Fruit fly (Drosophila melanogaster): ENCODE measurements around the gene Tep4.

Gene Tep4

DNA sequence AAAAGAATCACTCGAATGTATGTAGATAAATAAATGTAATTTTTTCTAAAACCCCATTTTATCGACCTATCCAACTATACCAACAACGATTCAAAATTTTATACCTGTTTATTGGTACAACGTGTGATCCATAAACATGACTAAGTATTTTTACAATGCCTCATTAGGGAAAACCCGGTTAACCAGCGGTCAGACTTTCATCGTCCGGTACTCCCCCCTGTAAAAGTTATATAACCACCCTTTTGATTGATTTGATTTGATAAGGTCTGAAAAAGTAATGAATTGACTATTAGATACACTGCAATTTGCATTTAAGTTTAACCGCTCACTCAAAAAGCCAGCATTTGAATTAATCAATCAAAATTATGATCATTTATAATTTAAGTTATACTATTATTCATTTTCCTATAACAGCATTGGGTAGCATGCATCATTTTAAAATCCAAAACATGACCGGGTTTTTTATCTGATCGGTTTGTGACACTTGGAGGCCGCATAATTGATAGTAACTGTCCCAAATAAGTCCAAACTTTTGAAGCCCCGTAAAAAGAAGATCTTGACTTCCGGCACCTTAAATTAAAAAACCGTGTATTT is 19.1 kb downstream of the Tep4 start:
- no peak for TF ChIP-seq pan (optimal IDR thresholded peaks at IDR 0.05)
- no peak for TF ChIP-seq EcR (GFP tag; optimal IDR thresholded peaks at IDR 0.05)
- TF ChIP-seq psq (optimal IDR thresholded peaks at IDR 0.05) = no peak
- no peak for TF ChIP-seq usp (GFP tag; optimal IDR thresholded peaks at IDR 0.05)
- no peak for TF ChIP-seq CG8478 (optimal IDR thresholded peaks at IDR 0.05)
- no peak for TF ChIP-seq Dll (optimal IDR thresholded peaks at IDR 0.05)

DNA sequence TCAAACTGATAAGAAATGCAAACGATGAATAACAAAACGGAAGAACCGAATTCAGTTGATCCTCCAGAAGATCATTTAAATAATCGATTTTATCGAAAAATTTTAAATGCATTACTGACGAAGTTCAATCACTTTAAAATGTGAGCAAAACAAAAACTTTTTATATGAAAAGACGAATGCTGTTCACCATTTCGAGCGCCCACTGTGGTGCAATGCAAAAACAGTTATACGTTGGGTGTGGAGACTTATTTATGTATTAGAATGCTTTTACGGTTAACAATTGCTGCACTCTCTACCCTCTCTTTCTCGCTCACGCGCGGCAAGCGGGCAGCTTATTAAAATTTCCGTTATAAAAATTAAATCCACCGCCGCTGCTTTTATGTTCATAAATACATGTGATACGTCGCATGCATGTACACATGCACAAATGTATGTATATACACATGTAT is 22.5 kb downstream of the Tep4 start:
- no peak for TF ChIP-seq psq (optimal IDR thresholded peaks at IDR 0.05)
- no peak for TF ChIP-seq CG8478 (optimal IDR thresholded peaks at IDR 0.05)
- no peak for TF ChIP-seq usp (GFP tag; optimal IDR thresholded peaks at IDR 0.05)
- no peak for TF ChIP-seq EcR (GFP tag; optimal IDR thresholded peaks at IDR 0.05)
- no peak for TF ChIP-seq pan (optimal IDR thresholded peaks at IDR 0.05)
- no peak for TF ChIP-seq Dll (optimal IDR thresholded peaks at IDR 0.05)

DNA sequence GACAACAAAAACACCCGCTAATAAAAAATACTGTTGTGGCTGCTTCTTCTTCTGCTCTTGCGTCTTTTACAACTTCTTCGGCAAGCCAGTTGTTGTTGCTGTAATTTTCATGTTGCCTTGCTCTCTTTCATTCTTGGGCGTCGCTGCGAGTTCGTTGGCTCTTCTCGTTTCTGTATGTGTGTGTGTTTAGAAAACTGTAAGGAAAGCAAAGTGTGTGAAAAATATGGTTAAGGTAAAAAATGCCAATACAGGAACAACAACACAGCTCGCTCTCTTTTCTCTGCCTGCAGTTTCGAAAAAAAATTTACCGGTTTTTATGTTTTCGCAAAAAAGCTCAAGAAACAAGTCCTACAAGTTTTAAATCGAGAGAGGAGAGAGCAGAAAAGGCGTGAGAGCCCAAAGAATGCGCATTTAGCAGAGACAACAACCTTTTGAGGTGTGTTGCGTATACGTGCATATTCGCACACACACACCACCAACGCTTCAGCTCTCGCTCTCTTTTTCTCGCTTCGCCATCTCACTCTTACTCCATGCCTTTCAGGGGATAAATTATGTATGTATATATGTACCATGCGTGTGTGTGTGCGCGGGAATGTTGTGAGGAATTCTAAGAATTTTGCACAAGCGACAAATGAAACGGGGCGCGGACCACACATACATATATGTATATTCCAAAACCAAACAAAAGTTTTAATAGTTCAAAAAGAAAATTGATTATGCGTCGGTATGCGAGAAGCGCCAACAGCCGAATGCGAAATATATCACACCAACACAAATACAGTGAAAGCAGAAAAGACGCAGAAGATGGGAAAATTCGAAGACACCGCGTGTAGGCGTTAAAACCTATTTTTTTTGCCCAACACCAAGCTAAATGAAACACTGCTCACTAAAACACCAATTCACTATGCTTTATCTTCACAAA is 23.5 kb downstream of the Tep4 start:
- TF ChIP-seq psq (optimal IDR thresholded peaks at IDR 0.05) = no peak
- peak; percentile 64 for TF ChIP-seq CG8478 (optimal IDR thresholded peaks at IDR 0.05)
- TF ChIP-seq usp (GFP tag; optimal IDR thresholded peaks at IDR 0.05) = no peak
- TF ChIP-seq Dll (optimal IDR thresholded peaks at IDR 0.05) = no peak
- no peak for TF ChIP-seq pan (optimal IDR thresholded peaks at IDR 0.05)
- peak; percentile 39 to 84 for TF ChIP-seq EcR (GFP tag; optimal IDR thresholded peaks at IDR 0.05)

DNA sequence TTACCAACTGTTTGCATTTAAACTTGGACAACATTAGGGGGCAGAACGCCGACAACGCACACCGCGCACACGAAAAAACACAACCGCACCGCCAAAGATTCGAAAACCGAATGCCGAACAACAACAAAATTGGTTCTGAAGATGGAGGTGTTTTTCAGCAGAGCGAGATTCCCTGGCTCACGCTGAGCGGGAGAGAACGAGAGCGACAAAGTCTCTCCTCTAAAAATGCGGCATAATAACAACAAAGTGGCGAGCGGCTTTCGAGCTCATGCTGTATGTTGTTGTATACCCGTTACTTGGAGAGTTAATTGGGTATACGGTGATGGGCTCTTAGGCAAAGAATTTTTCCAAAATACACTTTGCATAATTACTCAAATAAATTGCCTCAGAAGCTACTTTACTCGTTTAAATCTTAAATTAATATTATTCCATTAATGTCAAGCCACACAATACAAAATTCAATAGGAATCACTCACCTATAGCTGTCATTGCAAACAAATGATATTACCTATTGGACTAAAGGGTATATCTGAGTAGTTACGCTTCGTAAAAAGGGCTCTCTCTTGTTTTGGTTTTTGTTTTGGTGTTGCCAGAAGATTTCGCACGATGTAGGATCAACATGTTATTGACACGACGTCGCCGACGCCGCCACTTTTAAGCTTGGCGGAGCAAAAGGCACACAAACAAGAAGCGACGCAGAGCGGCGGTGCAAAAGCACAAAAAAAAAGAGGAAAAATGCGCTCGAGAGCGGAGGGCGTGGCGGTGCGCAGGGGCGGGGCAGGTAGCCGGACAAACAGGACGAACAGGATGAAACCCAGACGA is 24.4 kb downstream of the Tep4 start:
- no peak for TF ChIP-seq psq (optimal IDR thresholded peaks at IDR 0.05)
- peak; percentile 94 for TF ChIP-seq pan (optimal IDR thresholded peaks at IDR 0.05)
- TF ChIP-seq Dll (optimal IDR thresholded peaks at IDR 0.05) = peak; percentile 60
- no peak for TF ChIP-seq CG8478 (optimal IDR thresholded peaks at IDR 0.05)
- peak in 1 of 2 experiments; percentile 67 for TF ChIP-seq EcR (GFP tag; optimal IDR thresholded peaks at IDR 0.05)
- TF ChIP-seq usp (GFP tag; optimal IDR thresholded peaks at IDR 0.05) = no peak

DNA sequence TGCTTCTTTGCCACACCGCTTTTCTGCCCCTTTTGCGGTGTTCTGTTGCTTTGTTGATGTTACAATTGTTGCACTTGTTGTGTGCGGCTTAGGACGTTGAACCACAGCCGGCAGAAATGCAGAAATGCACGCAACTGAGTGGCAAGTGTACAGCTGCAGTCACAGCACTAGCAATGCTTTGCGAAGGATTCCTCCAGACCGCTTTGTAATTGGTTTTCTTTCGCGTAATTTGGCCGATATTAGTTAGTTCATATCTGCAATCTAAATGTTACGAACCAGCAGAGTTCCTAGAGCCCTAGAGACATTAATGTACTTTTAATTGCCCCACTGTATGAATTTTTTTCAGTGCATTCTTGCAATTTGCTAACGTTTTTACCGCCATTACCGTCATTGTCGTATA is 26.1 kb downstream of the Tep4 start:
- peak in 1 of 2 experiments; percentile 83 for TF ChIP-seq EcR (GFP tag; optimal IDR thresholded peaks at IDR 0.05)
- TF ChIP-seq psq (optimal IDR thresholded peaks at IDR 0.05) = no peak

DNA sequence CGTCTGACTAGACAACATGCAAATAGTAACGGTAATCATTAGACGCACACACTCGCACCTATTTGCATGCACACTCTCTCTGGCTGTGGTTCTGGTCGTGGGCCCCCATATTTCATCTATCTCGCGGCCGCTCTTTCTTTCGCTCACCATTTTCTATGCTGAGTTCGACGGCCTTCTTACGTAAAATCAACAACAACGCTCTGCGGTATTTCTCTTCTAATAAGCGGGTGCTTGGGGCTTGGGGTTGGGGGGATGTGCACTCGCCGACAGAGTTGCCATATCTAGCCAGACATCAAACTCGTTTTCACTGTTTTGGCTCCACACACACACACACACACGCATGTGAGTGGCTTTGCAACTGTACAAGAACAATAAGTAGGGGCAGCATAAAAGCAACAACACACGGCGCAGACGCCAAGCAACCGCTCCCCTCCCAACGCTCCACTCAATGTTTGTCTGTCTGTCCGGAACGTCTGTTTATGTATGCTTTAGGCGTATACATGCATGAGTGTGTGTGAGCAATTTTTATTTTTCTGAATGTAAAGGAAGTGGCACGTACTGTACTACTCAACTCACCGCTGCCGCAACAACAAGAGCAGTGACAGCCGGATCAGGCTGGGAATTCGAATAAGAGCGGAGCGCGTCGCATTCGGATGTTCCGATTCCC is 26.8 kb downstream of the Tep4 start:
- TF ChIP-seq psq (optimal IDR thresholded peaks at IDR 0.05) = no peak
- TF ChIP-seq EcR (GFP tag; optimal IDR thresholded peaks at IDR 0.05) = peak in 1 of 2 experiments; percentile 92

DNA sequence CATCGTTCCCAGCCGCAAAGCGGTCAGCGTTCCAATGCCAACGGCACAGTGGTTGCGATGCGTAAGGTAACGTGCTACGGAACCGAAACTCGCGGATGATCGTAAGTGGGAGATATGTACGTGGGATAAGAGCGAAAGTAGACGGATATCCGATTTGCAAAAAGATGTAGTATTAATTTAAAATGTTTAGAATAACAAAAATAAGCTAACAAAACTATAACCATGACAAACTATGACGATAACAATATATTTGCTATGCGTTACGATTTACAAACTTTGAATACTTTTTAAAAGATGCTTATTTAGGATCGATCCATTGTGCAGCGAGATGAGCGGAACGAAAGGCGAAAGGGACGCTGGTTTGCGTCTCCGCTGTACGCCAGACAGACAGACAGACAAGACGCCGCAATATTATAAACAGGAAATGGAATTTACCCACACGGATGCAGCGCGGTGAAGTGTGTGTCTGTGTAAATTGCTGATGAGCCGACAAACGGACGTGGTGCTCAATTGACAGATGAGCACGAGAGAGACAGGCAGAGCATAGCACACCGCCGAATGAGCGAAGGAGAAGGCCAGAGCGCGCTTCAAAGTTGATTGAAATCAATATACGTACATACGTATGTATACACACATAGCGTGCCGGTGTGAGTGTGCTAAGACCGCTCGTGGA is 27.5 kb downstream of the Tep4 start:
- TF ChIP-seq usp (GFP tag; optimal IDR thresholded peaks at IDR 0.05) (no peak), Dll (optimal IDR thresholded peaks at IDR 0.05) (peak; percentile 72)

DNA sequence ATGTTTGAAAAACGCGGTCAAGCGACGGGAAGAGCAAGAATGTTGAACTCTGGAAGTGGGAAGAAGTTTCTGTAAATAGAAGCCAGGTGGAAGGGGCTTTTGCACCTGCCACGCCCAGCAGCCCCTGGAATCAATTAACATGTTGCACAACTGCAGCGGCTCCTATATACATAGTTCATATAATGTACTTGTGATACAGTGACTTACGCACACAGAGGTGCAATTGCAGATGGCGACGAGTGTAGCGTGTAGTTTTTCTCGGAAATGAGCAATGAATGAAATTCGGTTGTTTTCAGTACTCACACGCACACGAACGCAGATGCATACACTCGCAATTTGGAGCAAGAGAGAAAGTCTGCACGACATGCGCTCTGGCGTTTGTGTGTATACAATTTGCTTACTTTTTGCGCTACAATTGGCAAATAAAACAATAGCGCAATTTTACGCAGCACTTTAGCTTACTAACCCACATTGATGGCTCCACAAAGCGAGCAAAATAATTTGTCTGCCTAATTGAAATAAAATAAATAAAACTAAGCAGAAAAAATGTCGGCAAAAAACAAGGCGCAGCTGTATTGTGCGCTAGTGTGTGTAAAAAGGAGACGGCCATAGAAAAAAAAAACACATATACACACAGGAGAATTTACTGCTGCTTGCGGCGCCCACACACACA is 28.1 kb downstream of the Tep4 start:
- TF ChIP-seq usp (GFP tag; optimal IDR thresholded peaks at IDR 0.05) (no peak), CG8478 (optimal IDR thresholded peaks at IDR 0.05) (peak; percentile 76)

DNA sequence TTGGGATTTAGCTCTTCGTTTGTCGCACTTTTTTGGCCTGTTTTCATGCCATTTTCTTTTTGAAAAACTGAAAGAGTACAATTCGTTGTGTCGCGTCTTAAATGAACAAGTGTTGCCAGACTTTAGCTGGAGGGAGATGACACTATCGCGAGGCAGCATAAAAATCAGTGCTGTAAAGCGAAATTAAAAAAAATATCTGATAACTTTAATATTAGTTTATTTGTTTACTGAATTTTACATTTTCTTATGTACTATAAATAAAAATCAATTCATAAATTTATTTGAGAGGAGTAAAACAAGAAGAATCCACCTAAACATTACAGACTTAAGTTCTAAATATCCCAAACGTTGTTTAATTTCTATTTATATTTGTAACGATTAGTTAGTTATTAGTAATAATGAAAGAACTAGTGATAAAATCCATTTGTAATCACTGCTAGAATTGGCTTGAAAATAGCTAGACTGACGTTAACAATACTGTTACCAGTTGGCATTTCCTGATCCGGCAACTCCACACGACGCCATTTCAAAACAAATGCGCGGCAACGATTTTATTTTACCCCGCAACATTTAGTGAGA is 29.0 kb downstream of the Tep4 start, which contains the start of the genes spi and msb1l:
Gene spi (minus strand): TSS at position 129 of the 579 bp plus-strand sequence.
Gene msb1l (plus strand): TSS at position 515 of the 579 bp plus-strand sequence.
- TF ChIP-seq psq (optimal IDR thresholded peaks at IDR 0.05) (no peak), Dll (optimal IDR thresholded peaks at IDR 0.05) (no peak), EcR (GFP tag; optimal IDR thresholded peaks at IDR 0.05) (no peak), pan (optimal IDR thresholded peaks at IDR 0.05) (no peak), usp (GFP tag; optimal IDR thresholded peaks at IDR 0.05) (no peak), CG8478 (optimal IDR thresholded peaks at IDR 0.05) (no peak)

DNA sequence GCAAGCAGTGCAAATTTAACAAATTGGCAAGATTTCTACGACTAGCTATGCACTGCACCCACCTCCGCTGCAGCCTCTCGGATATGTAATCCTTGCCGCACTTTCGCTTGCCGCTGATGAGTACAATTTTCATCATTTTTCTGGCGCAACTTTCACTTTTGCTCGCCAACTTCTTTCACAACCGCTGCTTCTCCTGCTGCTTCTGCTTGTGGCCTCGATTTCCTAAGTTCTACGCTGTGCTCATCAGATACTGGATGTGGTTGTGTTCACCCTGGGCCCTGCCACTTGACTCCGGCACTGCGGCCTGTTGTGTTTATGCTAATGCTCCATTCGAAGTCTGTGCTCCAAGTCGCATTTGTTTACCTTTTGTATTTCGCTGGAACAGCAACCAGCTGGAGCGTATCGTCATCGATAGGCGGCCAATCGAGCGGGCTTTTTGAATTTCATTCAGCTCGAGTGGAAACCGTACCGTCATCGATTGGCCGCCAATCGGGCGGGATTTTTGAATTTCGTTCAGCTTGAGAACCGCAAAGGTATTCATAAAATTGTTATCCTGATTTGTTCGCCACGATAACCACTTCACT is 31.8 kb downstream of the Tep4 start, which contains the start of gene Pmvk:
Gene Pmvk (minus strand): TSS at position 357 of the 584 bp plus-strand sequence.
- TF ChIP-seq EcR (GFP tag; optimal IDR thresholded peaks at IDR 0.05) (no peak), Dll (optimal IDR thresholded peaks at IDR 0.05) (no peak), CG8478 (optimal IDR thresholded peaks at IDR 0.05) (no peak), pan (optimal IDR thresholded peaks at IDR 0.05) (no peak), usp (GFP tag; optimal IDR thresholded peaks at IDR 0.05) (no peak), psq (optimal IDR thresholded peaks at IDR 0.05) (no peak)

All from whole organism.